Worm (Caenorhabditis elegans) whole organism, L2 larva: Measurements from ENCODE around the gene F54H5.5.

Experiments
- R02D3.7 ChIP-seq: fragments of 150-350 bp; optimal IDR thresholded peaks from 2 replicates; lab custom pipeline; 2014; ENCODE audit warnings: missing biosample characterization, missing genetic modification characterization
- fos-1 ChIP-seq: fragments of 150-350 bp; optimal IDR thresholded peaks from 2 replicates; lab custom pipeline; 2014; ENCODE audit warnings: missing biosample characterization, missing genetic modification characterization

- TF ChIP-seq R02D3.7 (tag; lab: Kevin White, UChicago) (no peak), fos-1 (tag; lab: Kevin White, UChicago) (no peak)
Observed at ce11 chrII:6581236-6581635, 45.8 kb downstream of the F54H5.5 start, which contains the start of gene C56C10.6.
